Worm (Caenorhabditis elegans) whole organism, L4 larva: ENCODE results near the gene srbc-38.

Source experiments
- D1046.2 ChIP-seq: fragments of 200-800 bp; sonication (Bioruptor generic); IDR thresholded peaks from 2 replicates; pipeline ENCODE4 v1.3.6; 2022; ENCODE audit warnings: missing genetic modification characterization, missing compliant biosample characterization
- F44E2.7 ChIP-seq: fragments of 200-800 bp; sonication (Bioruptor generic); IDR thresholded peaks from 2 replicates; pipeline ENCODE4 v2.1.2; 2022; ENCODE audit warnings: missing genetic modification characterization, missing compliant biosample characterization
- R02D3.7 ChIP-seq: fragments of 150-350 bp; sonication (generic microtip); optimal IDR thresholded peaks from 3 replicates; lab custom pipeline; 2014; ENCODE audit warnings: missing biosample characterization, missing genetic modification characterization
- T26A8.4 ChIP-seq: fragments of 200-800 bp; sonication (Bioruptor generic); IDR thresholded peaks from 2 replicates; pipeline ENCODE4 v1.3.6; 2022; ENCODE audit warnings: missing genetic modification characterization, missing compliant biosample characterization
- Y5F2A.4 ChIP-seq: fragments of 200-800 bp; sonication (Bioruptor generic); optimal IDR thresholded peaks from 2 replicates; lab custom pipeline; 2018; ENCODE audit warnings: mild to moderate bottlenecking, missing genetic modification characterization, missing compliant biosample characterization
- aha-1 ChIP-seq: fragments of 150-350 bp; peaks from one replicate; lab custom pipeline; 2014; ENCODE audit warnings: missing biosample characterization, missing genetic modification characterization
- aly-2 ChIP-seq: sonication (generic microtip); optimal IDR thresholded peaks from 2 replicates; lab custom pipeline; 2018; ENCODE audit warnings: missing biosample characterization, missing genetic modification characterization
- ama-1 ChIP-seq: fragments of 150-350 bp; optimal IDR thresholded peaks from 2 replicates; lab custom pipeline; 2014; ENCODE audit warnings: inconsistent platforms, mixed read lengths
- attf-4 ChIP-seq: sonication (generic microtip); optimal IDR thresholded peaks from 3 replicates; lab custom pipeline; 2017; ENCODE audit warnings: missing biosample characterization, missing genetic modification characterization
- ceh-20 ChIP-seq: fragments of 200-800 bp; sonication (Bioruptor generic); IDR thresholded peaks from 2 replicates; pipeline ENCODE4 v1.3.6; 2022; ENCODE audit warnings: missing genetic modification reagents, missing genetic modification characterization, missing compliant biosample characterization
- ceh-32 ChIP-seq: sonication (generic microtip); optimal IDR thresholded peaks from 2 replicates; lab custom pipeline; 2016; ENCODE audit warnings: mild to moderate bottlenecking, missing genetic modification characterization, missing compliant biosample characterization; ENCODE audit not compliant: poor library complexity
- ceh-44 ChIP-seq: fragments of 200-800 bp; sonication (Bioruptor generic); IDR thresholded peaks from 2 replicates; pipeline ENCODE4 v1.3.6; 2022; ENCODE audit warnings: missing genetic modification reagents, missing genetic modification characterization, missing compliant biosample characterization
- ces-1 ChIP-seq: fragments of 150-350 bp; sonication (generic microtip); optimal IDR thresholded peaks from 4 replicates; lab custom pipeline; 2014; ENCODE audit warnings: missing biosample characterization, missing genetic modification reagents, missing genetic modification characterization
- cey-2 ChIP-seq: sonication (generic microtip); optimal IDR thresholded peaks from 3 replicates; lab custom pipeline; 2017; ENCODE audit warnings: missing genetic modification characterization, mild to moderate bottlenecking, missing compliant biosample characterization, antibody characterized with exemption, borderline replicate concordance; ENCODE audit not compliant: insufficient read depth
- daf-12 ChIP-seq: fragments of 150-350 bp; optimal IDR thresholded peaks from 2 replicates; lab custom pipeline; 2014; ENCODE audit warnings: missing biosample characterization, missing genetic modification reagents, missing genetic modification characterization
- daf-16 ChIP-seq, 3 experiments: sonication (generic microtip); optimal IDR thresholded peaks; 2 replicates each; lab custom pipeline; 2016 to 2017; ENCODE audit warnings: missing genetic modification characterization in 3 of 3, missing genetic modification reagents in 3 of 3, mild to moderate bottlenecking in 2 of 3, missing compliant biosample characterization in 2 of 3, missing biosample characterization in 1 of 3, moderate library complexity in 1 of 3
- dmd-9 ChIP-seq: fragments of 200-800 bp; sonication (Bioruptor generic); IDR thresholded peaks from 2 replicates; pipeline ENCODE4 v1.3.6; 2022; ENCODE audit warnings: missing genetic modification reagents, missing genetic modification characterization, missing compliant biosample characterization
- dpl-1 ChIP-seq: fragments of 150-350 bp; optimal IDR thresholded peaks from 2 replicates; lab custom pipeline; 2014; ENCODE audit warnings: missing biosample characterization, missing genetic modification reagents, missing genetic modification characterization
- dve-1 ChIP-seq: sonication (generic microtip); optimal IDR thresholded peaks from 2 replicates; lab custom pipeline; 2017; ENCODE audit warnings: antibody characterized with exemption, mild to moderate bottlenecking, missing genetic modification characterization, missing compliant biosample characterization; ENCODE audit not compliant: insufficient read depth
- egl-27 ChIP-seq: sonication (generic microtip); optimal IDR thresholded peaks from 3 replicates; lab custom pipeline; 2017; ENCODE audit warnings: missing biosample characterization, missing genetic modification reagents, missing genetic modification characterization
- egl-43 ChIP-seq: fragments of 200-800 bp; sonication (Bioruptor generic); IDR thresholded peaks from 2 replicates; pipeline ENCODE4 v1.3.6; 2022; ENCODE audit warnings: missing genetic modification reagents, missing genetic modification characterization, missing compliant biosample characterization
- hlh-11 ChIP-seq: fragments of 200-800 bp; sonication (Bioruptor generic); optimal IDR thresholded peaks from 2 replicates; lab custom pipeline; 2018; ENCODE audit warnings: mild to moderate bottlenecking, missing genetic modification characterization, missing compliant biosample characterization
- hmg-1.1 ChIP-seq: fragments of 200-800 bp; sonication (Bioruptor generic); IDR thresholded peaks from 2 replicates; pipeline ENCODE4 v1.3.6; 2022; ENCODE audit warnings: missing genetic modification reagents, missing genetic modification characterization, missing compliant biosample characterization
- jun-1 ChIP-seq: fragments of 150-350 bp; optimal IDR thresholded peaks from 2 replicates; lab custom pipeline; 2014; ENCODE audit warnings: missing biosample characterization, missing genetic modification reagents, missing genetic modification characterization
- lim-7 ChIP-seq: fragments of 200-800 bp; sonication (Bioruptor generic); IDR thresholded peaks from 2 replicates; pipeline ENCODE4 v1.3.6; 2022; ENCODE audit warnings: missing genetic modification characterization, missing compliant biosample characterization
- lin-15B ChIP-seq: fragments of 150-350 bp; sonication (generic microtip); optimal IDR thresholded peaks from 3 replicates; lab custom pipeline; 2014; ENCODE audit warnings: missing biosample characterization, missing genetic modification characterization
- lsy-2 ChIP-seq, 2 experiments: fragments of 150-350 bp in 1 of 2; sonication (generic microtip) in 1 of 2; optimal IDR thresholded peaks; 2 replicates each; lab custom pipeline; 2014 to 2017; ENCODE audit warnings: missing biosample characterization in 2 of 2, missing genetic modification characterization in 2 of 2
- mdl-1 ChIP-seq, 2 experiments: fragments of 150-350 bp in 1 of 2; sonication (generic microtip) in 1 of 2; optimal IDR thresholded peaks; 2 replicates each; lab custom pipeline; 2014 to 2017; ENCODE audit warnings: missing biosample characterization in 2 of 2, missing genetic modification characterization in 2 of 2
- mdt-29 ChIP-seq: fragments of 200-800 bp; sonication (Bioruptor generic); IDR thresholded peaks from 2 replicates; pipeline ENCODE4 v1.3.6; 2022; ENCODE audit warnings: missing genetic modification reagents, missing genetic modification characterization, missing compliant biosample characterization
- mep-1 ChIP-seq: fragments of 150-350 bp; sonication (generic microtip); optimal IDR thresholded peaks from 3 replicates; lab custom pipeline; 2014; ENCODE audit warnings: missing biosample characterization, missing genetic modification characterization
- mxl-2 ChIP-seq: fragments of 200-800 bp; sonication (Bioruptor generic); conservative IDR thresholded peaks from 2 replicates; pipeline ENCODE4 v1.3.6; 2022; ENCODE audit warnings: missing genetic modification reagents, missing genetic modification characterization, missing compliant biosample characterization
- nhr-10 ChIP-seq: fragments of 150-350 bp; optimal IDR thresholded peaks from 2 replicates; lab custom pipeline; 2014; ENCODE audit warnings: missing biosample characterization, missing genetic modification characterization
- nhr-102 ChIP-seq: sonication (generic microtip); optimal IDR thresholded peaks from 2 replicates; lab custom pipeline; 2016; ENCODE audit warnings: mild to moderate bottlenecking, missing genetic modification characterization, moderate library complexity, missing compliant biosample characterization
- nhr-237 ChIP-seq: sonication (generic microtip); optimal IDR thresholded peaks from 2 replicates; lab custom pipeline; 2017; ENCODE audit warnings: missing biosample characterization, missing genetic modification characterization
- nhr-25 ChIP-seq: sonication (generic microtip); optimal IDR thresholded peaks from 2 replicates; lab custom pipeline; 2017; ENCODE audit warnings: missing genetic modification characterization, mild to moderate bottlenecking, missing compliant biosample characterization, antibody characterized with exemption, moderate library complexity, borderline replicate concordance; ENCODE audit not compliant: insufficient read depth
- nhr-42 ChIP-seq: fragments of 200-800 bp; sonication (Bioruptor generic); IDR thresholded peaks from 2 replicates; pipeline ENCODE4 v1.3.6; 2022; ENCODE audit warnings: missing genetic modification characterization, missing compliant biosample characterization
- nhr-76 ChIP-seq: fragments of 150-350 bp; optimal IDR thresholded peaks from 2 replicates; lab custom pipeline; 2014; ENCODE audit warnings: missing biosample characterization, missing genetic modification characterization
- pha-4 ChIP-seq, 2 experiments: fragments of 150-350 bp in 1 of 2; fragments of 200-800 bp in 1 of 2; sonication (Bioruptor generic) in 1 of 2; IDR thresholded peaks in 1 of 2; optimal IDR thresholded peaks in 1 of 2; 2 replicates each; pipeline versions ENCODE4 v1.3.6 to Lab custom; 2014 to 2022; ENCODE audit warnings: missing genetic modification characterization in 2 of 2, missing genetic modification reagents in 2 of 2, missing biosample characterization in 1 of 2, missing compliant biosample characterization in 1 of 2
- sdz-12 ChIP-seq: fragments of 200-800 bp; sonication (Bioruptor generic); optimal IDR thresholded peaks from 2 replicates; lab custom pipeline; 2018; ENCODE audit warnings: mild to moderate bottlenecking, missing genetic modification characterization, missing compliant biosample characterization
- snpc-1.2 ChIP-seq: fragments of 200-800 bp; sonication (Bioruptor generic); IDR thresholded peaks from 2 replicates; pipeline ENCODE4 v1.3.6; 2022; ENCODE audit warnings: missing genetic modification reagents, missing genetic modification characterization, missing compliant biosample characterization
- snpc-4 ChIP-seq: fragments of 150-350 bp; optimal IDR thresholded peaks from 2 replicates; lab custom pipeline; 2014; ENCODE audit warnings: missing biosample characterization, missing genetic modification characterization
- spr-3 ChIP-seq: fragments of 200-800 bp; sonication (Bioruptor generic); optimal IDR thresholded peaks from 2 replicates; lab custom pipeline; 2018; ENCODE audit warnings: mild to moderate bottlenecking, missing genetic modification characterization, missing compliant biosample characterization
- tag-97 ChIP-seq: fragments of 200-800 bp; sonication (Bioruptor generic); IDR thresholded peaks from 2 replicates; pipeline ENCODE4 v1.3.6; 2022; ENCODE audit warnings: missing genetic modification characterization, missing compliant biosample characterization
- unc-39 ChIP-seq: sonication (generic microtip); optimal IDR thresholded peaks from 2 replicates; lab custom pipeline; 2017; ENCODE audit warnings: missing biosample characterization, missing genetic modification characterization
- unc-62 ChIP-seq, 3 experiments: fragments of 150-350 bp in 1 of 3; sonication (generic microtip); optimal IDR thresholded peaks in 2 of 3; peaks in 1 of 3; 1 replicate in 1 of 3; 2 replicates in 2 of 3; lab custom pipeline; 2014 to 2017; ENCODE audit warnings: missing biosample characterization in 3 of 3, missing genetic modification characterization in 3 of 3, missing genetic modification reagents in 3 of 3, missing genotype in 1 of 3
- zag-1 ChIP-seq: fragments of 150-350 bp; optimal IDR thresholded peaks from 2 replicates; lab custom pipeline; 2014; ENCODE audit warnings: missing biosample characterization, missing genetic modification characterization
- zip-11 ChIP-seq: fragments of 200-800 bp; sonication (Bioruptor generic); IDR thresholded peaks from 2 replicates; pipeline ENCODE4 v1.3.6; 2022; ENCODE audit warnings: missing genetic modification characterization, missing compliant biosample characterization
- ztf-7 ChIP-seq: fragments of 150-350 bp; optimal IDR thresholded peaks from 2 replicates; lab custom pipeline; 2014; ENCODE audit warnings: missing biosample characterization, missing genetic modification characterization

Gene srbc-38

ce11 chrV:725807-726572 lies 19.0 kb downstream of the srbc-38 start:
- TF ChIP-seq zip-11 (GFP tag; lab: Robert Waterston, UW) (0 out of 2 replicates have a peak, but pooled peaks have one; percentile 29), sdz-12 (GFP tag; lab: Kevin White, UChicago) (no peak), mep-1 (no peak), F44E2.7 (0 out of 2 replicates have a peak, but pooled peaks have one; percentile 46), pha-4 (GFP tag; IDR thresholded peaks at IDR 0.05; lab: Robert Waterston, UW) (no peak; the same call in 1 of the 2 replicates), pha-4 (tag; optimal IDR thresholded peaks at IDR 0.05; lab: Kevin White, UChicago) (no peak), snpc-1.2 (GFP tag; lab: Robert Waterston, UW) (no peak), hlh-11 (tag; lab: Kevin White, UChicago) (no peak), mxl-2 (GFP tag; lab: Robert Waterston, UW) (no peak; the same call in 1 of the 2 replicates), aha-1 (tag; lab: Kevin White, UChicago) (peak; percentile 96), dmd-9 (GFP tag; lab: Robert Waterston, UW) (no peak), R02D3.7 (tag; lab: Kevin White, UChicago) (no peak), zag-1 (no peak), nhr-237 (tag; lab: Kevin White, UChicago) (no peak), unc-39 (tag; lab: Kevin White, UChicago) (no peak), jun-1 (tag; lab: Kevin White, UChicago) (peak; percentile 36), egl-43 (GFP tag; lab: Robert Waterston, UW) (no peak), ces-1 (no peak), T26A8.4 (GFP tag; lab: Robert Waterston, UW) (peak; percentile 58; the same call in 1 of the 2 replicates), cey-2 (no peak), unc-62 (GFP tag; optimal IDR thresholded peaks at IDR 0.05 in 1 of 2; lab: Kevin White, UChicago) (no peak), unc-62 (tag; optimal IDR thresholded peaks at IDR 0.05; lab: Kevin White, UChicago) (no peak), egl-27 (no peak), nhr-42 (GFP tag; lab: Robert Waterston, UW) (0 out of 2 replicates have a peak, but pooled peaks have one; percentile 28), daf-16 (GFP tag; optimal IDR thresholded peaks at IDR 0.05; lab: Kevin White, UChicago) (no peak), daf-16 (tag; optimal IDR thresholded peaks at IDR 0.05; lab: Kevin White, UChicago) (peak; percentile 62), ceh-44 (no peak), Y5F2A.4 (no peak), ama-1 (lab: Kevin White, UChicago) (peak; percentile 93), aly-2 (tag; lab: Kevin White, UChicago) (no peak), lin-15B (tag; lab: Kevin White, UChicago) (no peak), mdt-29 (GFP tag; lab: Robert Waterston, UW) (no peak), nhr-10 (no peak), lsy-2 (tag; optimal IDR thresholded peaks at IDR 0.05; lab: Kevin White, UChicago) (no peak), mdl-1 (tag; optimal IDR thresholded peaks at IDR 0.05; lab: Kevin White, UChicago) (no peak), snpc-4 (tag; lab: Kevin White, UChicago) (no peak), nhr-102 (tag; lab: Kevin White, UChicago) (no peak), hmg-1.1 (no peak), dve-1 (no peak), lim-7 (no peak), attf-4 (tag; lab: Kevin White, UChicago) (no peak), nhr-76 (tag; lab: Kevin White, UChicago) (no peak), dpl-1 (GFP tag; lab: Kevin White, UChicago) (no peak), ztf-7 (tag; lab: Kevin White, UChicago) (no peak), tag-97 (GFP tag; lab: Robert Waterston, UW) (no peak), nhr-25 (peak; percentile 2), spr-3 (GFP tag; lab: Kevin White, UChicago) (no peak), ceh-32 (tag; lab: Kevin White, UChicago) (no peak), ceh-20 (GFP tag; lab: Robert Waterston, UW) (no peak), daf-12 (tag; lab: Kevin White, UChicago) (no peak), D1046.2 (GFP tag; lab: Robert Waterston, UW) (no peak)
